Worm (Caenorhabditis elegans) whole organism, early embryonic: ENCODE measurements around the gene F07H5.13.
A peak's percentile ranks its signal among the peaks of the same experiment; 100 is the strongest.

Experiments
- B0310.2 ChIP-seq: sonication (generic microtip); optimal IDR thresholded peaks from 2 replicates; lab custom pipeline; 2016; ENCODE audit warnings: mild to moderate bottlenecking, missing genetic modification characterization, missing compliant biosample characterization
- F13C5.2 ChIP-seq: sonication (generic microtip); optimal IDR thresholded peaks from 2 replicates; lab custom pipeline; 2017; ENCODE audit warnings: mild to moderate bottlenecking, missing genetic modification characterization, inconsistent platforms, missing compliant biosample characterization
- aly-1 ChIP-seq: sonication (generic microtip); optimal IDR thresholded peaks from 2 replicates; lab custom pipeline; 2016; ENCODE audit warnings: missing genetic modification characterization, missing compliant biosample characterization
- ama-1 ChIP-seq: fragments of 150-350 bp; optimal IDR thresholded peaks from 2 replicates; lab custom pipeline; 2014
- ceh-13 ChIP-seq: fragments of 200-800 bp; sonication (Bioruptor generic); optimal IDR thresholded peaks from 2 replicates; lab custom pipeline; 2018; ENCODE audit warnings: mild to moderate bottlenecking, missing genetic modification characterization, missing compliant biosample characterization
- ceh-36 ChIP-seq: sonication (generic microtip); optimal IDR thresholded peaks from 2 replicates; lab custom pipeline; 2016; ENCODE audit warnings: missing genetic modification characterization, inconsistent platforms, missing compliant biosample characterization
- ets-7 ChIP-seq: sonication (generic microtip); optimal IDR thresholded peaks from 2 replicates; lab custom pipeline; 2016; ENCODE audit warnings: missing genotype, missing genetic modification characterization, missing compliant biosample characterization
- flt-1 ChIP-seq: fragments of 200-800 bp; sonication (Bioruptor generic); IDR thresholded peaks from 2 replicates; pipeline ENCODE4 v1.3.6; 2022; ENCODE audit warnings: missing genetic modification characterization, missing compliant biosample characterization
- hmbx-1 ChIP-seq: sonication (generic microtip); optimal IDR thresholded peaks from 2 replicates; lab custom pipeline; 2016; ENCODE audit warnings: mild to moderate bottlenecking, missing genetic modification characterization, missing compliant biosample characterization
- hmg-4 ChIP-seq: fragments of 200-800 bp; sonication (Bioruptor generic); optimal IDR thresholded peaks from 2 replicates; lab custom pipeline; 2018; ENCODE audit warnings: mild to moderate bottlenecking, missing genetic modification characterization, missing compliant biosample characterization
- hnd-1 ChIP-seq: sonication (generic microtip); optimal IDR thresholded peaks from 2 replicates; lab custom pipeline; 2016; ENCODE audit warnings: missing genetic modification characterization, missing compliant biosample characterization
- pes-1 ChIP-seq: fragments of 200-800 bp; sonication (Bioruptor generic); IDR thresholded peaks from 2 replicates; pipeline ENCODE4 v1.3.6; 2022; ENCODE audit warnings: missing genetic modification reagents, missing genetic modification characterization, missing compliant biosample characterization
- scrt-1 ChIP-seq: fragments of 200-800 bp; sonication (Bioruptor generic); IDR thresholded peaks from 2 replicates; pipeline ENCODE4 v1.3.6; 2022; ENCODE audit warnings: missing genetic modification characterization, missing compliant biosample characterization
- sea-1 ChIP-seq: fragments of 200-800 bp; sonication (Bioruptor generic); conservative IDR thresholded peaks from 2 replicates; pipeline ENCODE4 v1.3.6; 2022; ENCODE audit warnings: missing genetic modification characterization, missing compliant biosample characterization
- tbx-11 ChIP-seq: fragments of 200-800 bp; sonication (Bioruptor generic); IDR thresholded peaks from 2 replicates; pipeline ENCODE4 v1.3.6; 2022; ENCODE audit warnings: missing genetic modification characterization, missing compliant biosample characterization
- tbx-37 ChIP-seq: fragments of 200-800 bp; sonication (Bioruptor generic); conservative IDR thresholded peaks from 2 replicates; pipeline ENCODE4 v1.3.6; 2022; ENCODE audit warnings: missing genetic modification reagents, missing genetic modification characterization, missing compliant biosample characterization
- tra-4 ChIP-seq: sonication (generic microtip); optimal IDR thresholded peaks from 2 replicates; lab custom pipeline; 2017; ENCODE audit warnings: missing genetic modification characterization, missing compliant biosample characterization

F07H5.13 gene

DNA sequence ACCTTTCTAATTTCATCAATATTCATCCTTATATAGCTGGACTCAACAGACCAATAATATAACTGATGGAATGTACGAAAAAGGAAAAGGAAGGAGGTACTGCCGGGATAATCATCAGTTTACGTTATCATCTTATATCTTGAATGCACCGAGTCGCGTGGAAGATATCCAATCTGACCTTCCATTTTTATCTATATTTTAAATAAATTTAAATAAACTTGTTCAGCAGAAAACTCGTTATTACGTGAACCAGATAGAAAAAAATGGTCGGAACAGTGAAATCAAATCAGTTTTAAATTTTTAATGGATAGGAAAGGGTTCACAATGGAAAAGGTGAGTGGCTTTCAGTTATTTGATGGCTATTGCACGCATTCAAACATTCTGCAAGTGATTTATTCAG, 23.5 kb upstream of the F07H5.13 start, which contains the start of gene pah-1:
TSS of gene pah-1 (minus strand) at position 101 of the 400 bp plus-strand sequence.
- TF ChIP-seq F13C5.2 (tag; lab: Kevin White, UChicago) (no peak), sea-1 (GFP tag; lab: Robert Waterston, UW) (no peak), ets-7 (tag; lab: Kevin White, UChicago) (no peak), scrt-1 (no peak), pes-1 (GFP tag; lab: Robert Waterston, UW) (no peak), flt-1 (GFP tag; lab: Robert Waterston, UW) (no peak), B0310.2 (tag; lab: Kevin White, UChicago) (no peak), ceh-36 (tag; lab: Kevin White, UChicago) (no peak), tbx-11 (GFP tag; lab: Robert Waterston, UW) (no peak), tra-4 (tag; lab: Kevin White, UChicago) (no peak), tbx-37 (GFP tag; lab: Robert Waterston, UW) (no peak), aly-1 (tag; lab: Kevin White, UChicago) (no peak), hmg-4 (GFP tag; lab: Kevin White, UChicago) (no peak)

DNA sequence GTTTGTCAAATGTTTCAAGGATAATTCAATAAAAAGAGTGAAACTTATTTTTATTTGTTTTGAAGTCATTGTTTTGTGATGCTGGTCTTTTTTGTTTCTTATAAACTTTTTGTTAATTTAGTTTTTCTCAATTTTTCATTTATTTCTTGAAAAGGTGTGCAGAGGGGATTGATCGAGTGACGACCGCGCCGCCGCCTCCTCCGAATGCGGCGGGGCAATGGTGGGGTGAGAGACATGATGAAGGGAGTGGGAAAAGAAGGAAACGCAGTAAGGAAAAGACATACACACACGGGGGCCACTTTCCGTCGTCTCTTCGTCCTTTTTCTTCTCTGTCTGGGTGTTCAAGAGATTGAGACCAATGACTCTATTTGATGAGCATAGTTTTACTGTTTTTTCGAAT, 21.0 kb upstream of the F07H5.13 start:
- TF ChIP-seq hmg-4 (GFP tag; lab: Kevin White, UChicago), result peak; percentile 69
- no peak for TF ChIP-seq aly-1 (tag; lab: Kevin White, UChicago)
- no peak for TF ChIP-seq tbx-11 (GFP tag; lab: Robert Waterston, UW)
- no peak for TF ChIP-seq B0310.2 (tag; lab: Kevin White, UChicago)
- TF ChIP-seq hnd-1 (tag; lab: Kevin White, UChicago), result no peak
- no peak for TF ChIP-seq ceh-36 (tag; lab: Kevin White, UChicago)
- TF ChIP-seq scrt-1, result no peak
- TF ChIP-seq F13C5.2 (tag; lab: Kevin White, UChicago), result peak; percentile 53

DNA sequence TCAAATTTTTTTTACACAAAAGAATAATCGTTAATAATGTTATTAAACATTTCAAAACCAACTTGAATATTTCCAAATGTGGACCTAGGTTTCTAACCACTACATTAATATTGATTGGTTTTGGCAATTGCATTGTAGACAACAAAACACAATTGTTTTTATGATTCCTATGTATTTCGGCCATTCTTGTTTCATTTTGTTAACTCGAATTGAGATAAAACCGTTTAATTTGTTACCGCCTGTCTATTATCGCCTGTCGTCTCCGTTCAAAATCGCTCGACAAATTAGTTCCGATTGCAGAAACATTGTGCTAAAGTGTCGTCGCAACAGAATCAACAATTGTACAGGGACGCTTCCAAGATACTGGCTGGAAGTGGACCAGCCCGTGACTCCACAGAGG, 19.7 kb upstream of the F07H5.13 start, which contains the start of gene let-19:
TSS of gene let-19 (plus strand) at position 301 of the 400 bp plus-strand sequence.
- TF ChIP-seq flt-1 (GFP tag; lab: Robert Waterston, UW) (no peak), pes-1 (GFP tag; lab: Robert Waterston, UW) (no peak), tra-4 (tag; lab: Kevin White, UChicago) (no peak), aly-1 (tag; lab: Kevin White, UChicago) (no peak), F13C5.2 (tag; lab: Kevin White, UChicago) (no peak), tbx-37 (GFP tag; lab: Robert Waterston, UW) (no peak), B0310.2 (tag; lab: Kevin White, UChicago) (no peak), scrt-1 (no peak), hmbx-1 (tag; lab: Kevin White, UChicago) (no peak), sea-1 (GFP tag; lab: Robert Waterston, UW) (no peak), hnd-1 (tag; lab: Kevin White, UChicago) (no peak), hmg-4 (GFP tag; lab: Kevin White, UChicago) (no peak), ceh-36 (tag; lab: Kevin White, UChicago) (no peak), ceh-13 (GFP tag; lab: Kevin White, UChicago) (no peak)

DNA sequence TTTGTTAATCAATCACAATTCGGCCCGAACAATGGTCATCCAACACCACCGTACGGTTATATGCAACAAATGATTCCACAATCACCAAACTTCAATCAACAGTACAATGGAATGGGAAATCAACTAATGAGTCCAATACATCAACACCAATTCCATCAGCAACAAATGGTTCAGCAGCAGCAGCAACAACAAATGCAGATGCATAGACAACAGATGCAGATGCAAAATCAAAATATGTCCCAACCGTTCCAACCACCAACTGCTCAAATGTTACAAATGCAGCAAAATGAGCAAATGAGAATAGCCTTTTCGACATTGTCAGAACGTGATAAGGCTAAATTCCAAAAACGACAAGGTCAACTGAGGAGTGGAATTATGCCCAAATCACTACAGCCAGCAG, 13.9 kb upstream of the F07H5.13 start:
- TF ChIP-seq ama-1 (lab: Kevin White, UChicago), result no peak
- no peak for TF ChIP-seq hnd-1 (tag; lab: Kevin White, UChicago)
- TF ChIP-seq scrt-1, result no peak
- TF ChIP-seq ceh-36 (tag; lab: Kevin White, UChicago), result no peak
- no peak for TF ChIP-seq aly-1 (tag; lab: Kevin White, UChicago)
- TF ChIP-seq flt-1 (GFP tag; lab: Robert Waterston, UW), result no peak
- no peak for TF ChIP-seq tbx-37 (GFP tag; lab: Robert Waterston, UW)
- no peak for TF ChIP-seq F13C5.2 (tag; lab: Kevin White, UChicago)
- TF ChIP-seq tra-4 (tag; lab: Kevin White, UChicago), result no peak
- no peak for TF ChIP-seq hmbx-1 (tag; lab: Kevin White, UChicago)
- no peak for TF ChIP-seq ets-7 (tag; lab: Kevin White, UChicago)

DNA sequence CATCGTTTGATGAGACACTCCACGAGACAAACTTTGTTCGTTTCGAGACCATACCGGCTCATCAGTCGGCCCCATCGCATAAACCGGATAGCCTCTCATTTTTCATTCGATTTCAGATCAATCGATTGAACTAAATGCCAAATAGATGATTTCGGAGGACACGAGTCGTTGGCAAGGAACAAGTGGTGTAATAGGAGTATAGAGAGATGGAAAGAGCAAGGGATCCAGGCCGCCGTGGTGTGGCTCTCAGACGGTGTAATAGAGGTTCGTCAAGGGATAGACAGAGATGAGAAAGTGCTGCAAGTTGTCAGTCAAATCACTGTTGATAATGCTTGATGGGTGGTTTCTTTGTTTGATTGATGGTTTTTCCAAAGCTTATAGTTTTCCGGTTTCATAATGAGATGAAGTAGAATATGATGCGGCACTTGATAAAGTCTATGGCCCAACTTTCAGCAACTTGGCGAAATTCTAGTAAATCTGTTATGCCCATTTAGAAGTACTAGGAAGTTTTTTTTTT, 6.8 kb upstream of the F07H5.13 start, which contains the start of gene sgn-1:
TSS of gene sgn-1 (minus strand) at position 220 of the 517 bp plus-strand sequence.
- TF ChIP-seq tbx-11 (GFP tag; lab: Robert Waterston, UW), result no peak
- no peak for TF ChIP-seq hnd-1 (tag; lab: Kevin White, UChicago)
- TF ChIP-seq hmbx-1 (tag; lab: Kevin White, UChicago), result no peak
- TF ChIP-seq aly-1 (tag; lab: Kevin White, UChicago), result no peak
- TF ChIP-seq scrt-1, result no peak
- TF ChIP-seq sea-1 (GFP tag; lab: Robert Waterston, UW), result no peak
- no peak for TF ChIP-seq tra-4 (tag; lab: Kevin White, UChicago)

DNA sequence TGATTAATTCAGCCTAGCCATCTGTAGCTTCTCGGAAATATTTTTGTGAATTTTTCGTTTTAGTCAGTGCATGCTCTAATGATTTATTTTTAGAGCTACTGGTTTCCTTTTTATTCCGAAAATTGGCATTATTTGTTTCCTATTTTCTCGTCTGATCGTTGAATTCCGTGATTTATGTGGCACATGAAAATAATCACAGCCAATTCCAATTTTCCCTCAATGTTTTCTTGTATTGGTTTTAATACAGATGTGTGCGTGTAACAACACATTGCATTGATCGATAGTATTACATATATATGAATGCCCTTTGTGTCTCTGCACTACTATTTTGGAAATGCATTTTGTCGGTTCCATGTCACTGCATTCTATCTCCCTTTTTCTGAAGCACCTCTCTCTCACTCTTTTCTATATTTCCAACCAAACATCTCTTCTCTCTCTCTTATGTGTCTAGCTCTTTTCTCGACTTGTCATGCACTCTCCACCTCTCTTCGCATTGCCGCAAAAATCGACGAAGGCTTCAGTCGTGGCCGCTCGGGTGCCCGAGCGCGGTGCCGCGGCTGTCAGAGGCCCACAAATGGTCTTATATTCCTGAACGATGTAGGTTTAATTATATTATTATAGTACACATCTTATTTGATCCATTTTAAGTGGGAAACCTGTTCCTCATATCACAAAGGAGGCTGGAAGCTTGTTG, 6.0 kb upstream of the F07H5.13 start:
- TF ChIP-seq sea-1 (GFP tag; lab: Robert Waterston, UW), result no peak
- no peak for TF ChIP-seq tbx-11 (GFP tag; lab: Robert Waterston, UW)
- no peak for TF ChIP-seq flt-1 (GFP tag; lab: Robert Waterston, UW)
- TF ChIP-seq ets-7 (tag; lab: Kevin White, UChicago), result no peak
- no peak for TF ChIP-seq tra-4 (tag; lab: Kevin White, UChicago)
- TF ChIP-seq tbx-37 (GFP tag; lab: Robert Waterston, UW), result no peak
- no peak for TF ChIP-seq scrt-1
- no peak for TF ChIP-seq hmbx-1 (tag; lab: Kevin White, UChicago)
- TF ChIP-seq hnd-1 (tag; lab: Kevin White, UChicago), result no peak
- no peak for TF ChIP-seq B0310.2 (tag; lab: Kevin White, UChicago)
- no peak for TF ChIP-seq aly-1 (tag; lab: Kevin White, UChicago)
- no peak for TF ChIP-seq ama-1 (lab: Kevin White, UChicago)
- no peak for TF ChIP-seq ceh-36 (tag; lab: Kevin White, UChicago)
- no peak for TF ChIP-seq ceh-13 (GFP tag; lab: Kevin White, UChicago)
- TF ChIP-seq pes-1 (GFP tag; lab: Robert Waterston, UW), result no peak
